Worm (Caenorhabditis elegans): Measurements from ENCODE around the gene F38H4.4.
A peak's percentile ranks its signal among the peaks of the same experiment; 100 is the strongest.

Gene F38H4.4

ce11 chrIV:11847771-11848312, at the start of gene F38H4.4, which contains the start of gene F38H4.6:
Gene F38H4.4, plus strand, starts transcription at chrIV:11848262.
Gene F38H4.6, minus strand, starts transcription at chrIV:11847871.
- no peak for TF ChIP-seq unc-86 (tag; optimal IDR thresholded peaks at IDR 0.05)
- no peak for TF ChIP-seq pros-1 (tag; optimal IDR thresholded peaks at IDR 0.05)
- TF ChIP-seq rnt-1 (tag; optimal IDR thresholded peaks at IDR 0.05), result no peak
- TF ChIP-seq ceh-6 (GFP tag; optimal IDR thresholded peaks at IDR 0.05), result no peak
- TF ChIP-seq unc-3 (GFP tag; conservative IDR thresholded peaks at IDR 0.05), result no peak
- TF ChIP-seq unc-3 (tag; optimal IDR thresholded peaks at IDR 0.05), result no peak
- TF ChIP-seq dmd-4 (tag; optimal IDR thresholded peaks at IDR 0.05; ENCODE audit: borderline replicate concordance), result no peak
- no peak for TF ChIP-seq hlh-15 (tag; optimal IDR thresholded peaks at IDR 0.05)
- TF ChIP-seq nfya-1 (tag; optimal IDR thresholded peaks at IDR 0.05), result no peak
- no peak for TF ChIP-seq unc-55 (GFP tag; optimal IDR thresholded peaks at IDR 0.05)

DNA sequence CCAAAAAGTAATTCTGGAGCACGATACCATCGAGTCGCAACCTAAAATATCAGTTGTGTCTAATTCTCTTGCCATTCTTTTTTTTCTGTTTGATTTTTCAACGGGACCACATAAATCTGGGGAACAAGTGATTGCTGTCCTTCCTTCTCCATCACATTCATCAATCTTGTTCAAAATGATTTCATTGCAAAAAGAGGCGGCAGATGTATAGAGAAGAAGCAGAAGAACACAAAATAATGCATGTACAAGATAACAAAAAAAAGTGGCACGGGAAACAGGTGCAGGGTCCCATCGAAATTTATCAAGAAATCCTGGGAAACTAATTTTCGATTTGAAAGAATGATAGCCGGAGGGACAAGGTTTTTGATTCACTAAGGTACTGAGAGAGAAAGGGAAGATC, 48.8 kb upstream of the F38H4.4 start:
- TF ChIP-seq unc-55 (GFP tag; optimal IDR thresholded peaks at IDR 0.05), result peak; percentile 33
- TF ChIP-seq F13H6.1 (tag; optimal IDR thresholded peaks at IDR 0.05), result no peak

- TF ChIP-seq pax-1 (tag; optimal IDR thresholded peaks at IDR 0.05) (no peak), pha-2 (tag; optimal IDR thresholded peaks at IDR 0.05) (no peak), nhr-232 (tag; optimal IDR thresholded peaks at IDR 0.05) (no peak), ceh-30 (tag; optimal IDR thresholded peaks at IDR 0.05) (no peak), ttx-3 (tag; optimal IDR thresholded peaks at IDR 0.05) (no peak), ceh-18 (tag; optimal IDR thresholded peaks at IDR 0.05) (no peak), K09A11.1 (tag; optimal IDR thresholded peaks at IDR 0.05; ENCODE audit: insufficient read depth) (no peak), ceh-22 (tag; optimal IDR thresholded peaks at IDR 0.05) (no peak), fkh-6 (tag; optimal IDR thresholded peaks at IDR 0.05) (no peak), odd-2 (tag; optimal IDR thresholded peaks at IDR 0.05) (no peak), ceh-19 (GFP tag; optimal IDR thresholded peaks at IDR 0.05) (no peak), ztf-16 (tag; optimal IDR thresholded peaks at IDR 0.05) (no peak), sox-2 (GFP tag; IDR thresholded peaks at IDR 0.05) (no peak)
Measured at ce11 chrIV:11801078-11801477, 47.0 kb upstream of the F38H4.4 start, which contains the start of gene dyf-18. Gene dyf-18, minus strand, starts transcription at chrIV:11801178.

ce11 chrIV:11803044-11803443, 45.0 kb upstream of the F38H4.4 start, which contains the start of gene H01G02.4:
Gene H01G02.4, minus strand, starts transcription at chrIV:11803144.
- TF ChIP-seq rnt-1 (tag; optimal IDR thresholded peaks at IDR 0.05) (no peak), ama-1 (optimal IDR thresholded peaks at IDR 0.05) (no peak), unc-55 (GFP tag; optimal IDR thresholded peaks at IDR 0.05) (no peak)

- TF ChIP-seq che-1 (tag; optimal IDR thresholded peaks at IDR 0.05) (no peak), sdc-2 (tag; optimal IDR thresholded peaks at IDR 0.05) (no peak), lim-6 (tag; optimal IDR thresholded peaks at IDR 0.05) (no peak), odd-2 (tag; optimal IDR thresholded peaks at IDR 0.05) (no peak), Y22D7AL.16 (tag; optimal IDR thresholded peaks at IDR 0.05) (no peak), dmd-4 (tag; optimal IDR thresholded peaks at IDR 0.05; ENCODE audit: borderline replicate concordance) (no peak), npax-4 (tag; optimal IDR thresholded peaks at IDR 0.05) (no peak), pqm-1 (tag; optimal IDR thresholded peaks at IDR 0.05) (no peak), ama-1 (optimal IDR thresholded peaks at IDR 0.05) (no peak), ttx-3 (tag; optimal IDR thresholded peaks at IDR 0.05) (no peak), ceh-6 (GFP tag; optimal IDR thresholded peaks at IDR 0.05) (no peak), unc-86 (tag; optimal IDR thresholded peaks at IDR 0.05) (no peak), C38D4.7 (GFP tag; optimal IDR thresholded peaks at IDR 0.05) (no peak), tbx-7 (tag; optimal IDR thresholded peaks at IDR 0.05) (no peak), syd-9 (tag; optimal IDR thresholded peaks at IDR 0.05) (no peak), unc-3 (GFP tag; conservative IDR thresholded peaks at IDR 0.05) (no peak), unc-3 (tag; optimal IDR thresholded peaks at IDR 0.05) (no peak), elt-4 (tag; optimal IDR thresholded peaks at IDR 0.05) (no peak), ets-4 (tag; optimal IDR thresholded peaks at IDR 0.05) (no peak), F13H6.1 (tag; optimal IDR thresholded peaks at IDR 0.05) (no peak), lin-11 (tag; optimal IDR thresholded peaks at IDR 0.05) (no peak)
Measured at ce11 chrIV:11804053-11804452, 44.0 kb upstream of the F38H4.4 start, which contains the start of gene H01G02.1. Gene H01G02.1, minus strand, starts transcription at chrIV:11804153.

Data from whole organism, late embryonic.